Worm (Caenorhabditis elegans) whole organism, mixed stage, embryonic: Measurements from ENCODE around the gene ntr-2.

Source experiments
- bed-3 ChIP-seq: fragments of 200-800 bp; sonication (Bioruptor generic); optimal IDR thresholded peaks from 3 replicates; lab custom pipeline; 2018; ENCODE audit warnings: mild to moderate bottlenecking, missing genetic modification characterization, moderate library complexity, missing compliant biosample characterization
- blmp-1 ChIP-seq: fragments of 150-350 bp; optimal IDR thresholded peaks from 2 replicates; lab custom pipeline; 2014; ENCODE audit warnings: missing biosample characterization, missing genetic modification characterization
- ceh-39 ChIP-seq: fragments of 150-350 bp; optimal IDR thresholded peaks from 2 replicates; lab custom pipeline; 2014; ENCODE audit warnings: missing biosample characterization, missing genetic modification characterization
- ceh-83 ChIP-seq: fragments of 200-800 bp; sonication (Bioruptor generic); optimal IDR thresholded peaks from 2 replicates; lab custom pipeline; 2018; ENCODE audit warnings: mild to moderate bottlenecking, missing genetic modification characterization, missing compliant biosample characterization
- cnd-1 ChIP-seq: fragments of 200-800 bp; sonication (Bioruptor generic); optimal IDR thresholded peaks from 2 replicates; lab custom pipeline; 2018; ENCODE audit warnings: mild to moderate bottlenecking, missing genetic modification characterization, missing compliant biosample characterization
- drap-1 ChIP-seq: fragments of 200-800 bp; sonication (Bioruptor generic); optimal IDR thresholded peaks from 3 replicates; lab custom pipeline; 2018; ENCODE audit warnings: mild to moderate bottlenecking, missing genetic modification characterization, missing compliant biosample characterization
- elt-1 ChIP-seq: sonication (generic microtip); optimal IDR thresholded peaks from 2 replicates; lab custom pipeline; 2017; ENCODE audit warnings: missing genetic modification characterization, mild to moderate bottlenecking, missing compliant biosample characterization, antibody characterized with exemption, moderate library complexity, borderline replicate concordance; ENCODE audit not compliant: insufficient read depth
- elt-3 ChIP-seq: fragments of 150-350 bp; optimal IDR thresholded peaks from 2 replicates; lab custom pipeline; 2014; ENCODE audit warnings: missing biosample characterization, missing genetic modification characterization
- flh-1 ChIP-seq: fragments of 200-800 bp; sonication (Bioruptor generic); optimal IDR thresholded peaks from 2 replicates; lab custom pipeline; 2018; ENCODE audit warnings: mild to moderate bottlenecking, missing genetic modification characterization, moderate library complexity, missing compliant biosample characterization
- ham-2 ChIP-seq: fragments of 200-800 bp; sonication (Bioruptor generic); optimal IDR thresholded peaks from 2 replicates; lab custom pipeline; 2018; ENCODE audit warnings: mild to moderate bottlenecking, missing genetic modification characterization, missing compliant biosample characterization
- hlh-1 ChIP-seq: fragments of 150-350 bp; optimal IDR thresholded peaks from 2 replicates; lab custom pipeline; 2014; ENCODE audit warnings: missing biosample characterization, missing genetic modification reagents, missing genetic modification characterization
- lin-13 ChIP-seq: fragments of 150-350 bp; optimal IDR thresholded peaks from 2 replicates; lab custom pipeline; 2014; ENCODE audit warnings: missing biosample characterization, missing genetic modification characterization
- lin-32 ChIP-seq: fragments of 200-800 bp; sonication (Bioruptor generic); optimal IDR thresholded peaks from 2 replicates; lab custom pipeline; 2018; ENCODE audit warnings: mild to moderate bottlenecking, missing genetic modification characterization, missing compliant biosample characterization
- lsy-2 ChIP-seq: fragments of 150-350 bp; optimal IDR thresholded peaks from 2 replicates; lab custom pipeline; 2014; ENCODE audit warnings: missing biosample characterization, missing genetic modification characterization
- mab-5 ChIP-seq: fragments of 150-350 bp; optimal IDR thresholded peaks from 2 replicates; lab custom pipeline; 2014; ENCODE audit warnings: missing biosample characterization, missing genetic modification characterization
- mls-2 ChIP-seq: sonication (generic microtip); optimal IDR thresholded peaks from 2 replicates; lab custom pipeline; 2016; ENCODE audit warnings: mild to moderate bottlenecking, missing genetic modification characterization, moderate library complexity, missing compliant biosample characterization
- nhr-12 ChIP-seq: fragments of 150-350 bp; optimal IDR thresholded peaks from 2 replicates; lab custom pipeline; 2014; ENCODE audit warnings: missing biosample characterization, missing genetic modification characterization
- nhr-2 ChIP-seq: fragments of 150-350 bp; optimal IDR thresholded peaks from 2 replicates; lab custom pipeline; 2014; ENCODE audit warnings: missing biosample characterization, missing genetic modification characterization
- nhr-28 ChIP-seq: fragments of 150-350 bp; optimal IDR thresholded peaks from 2 replicates; lab custom pipeline; 2014; ENCODE audit warnings: missing biosample characterization, missing genetic modification characterization
- nhr-76 ChIP-seq: sonication (generic microtip); optimal IDR thresholded peaks from 2 replicates; lab custom pipeline; 2017; ENCODE audit warnings: missing biosample characterization, missing genetic modification characterization
- pha-4 ChIP-seq: fragments of 150-350 bp; optimal IDR thresholded peaks from 2 replicates; lab custom pipeline; 2018; ENCODE audit warnings: missing biosample characterization, missing genetic modification reagents, missing genetic modification characterization
- sem-2 ChIP-seq: fragments of 200-800 bp; sonication (Bioruptor generic); optimal IDR thresholded peaks from 2 replicates; lab custom pipeline; 2018; ENCODE audit warnings: mild to moderate bottlenecking, missing genetic modification characterization, missing compliant biosample characterization
- snpc-4 ChIP-seq: fragments of 150-350 bp; optimal IDR thresholded peaks from 2 replicates; lab custom pipeline; 2014; ENCODE audit warnings: missing biosample characterization, missing genetic modification characterization
- sptf-1 ChIP-seq: sonication (generic microtip); optimal IDR thresholded peaks from 2 replicates; lab custom pipeline; 2017; ENCODE audit warnings: mild to moderate bottlenecking, missing genetic modification characterization, moderate library complexity, missing compliant biosample characterization
- tbx-8 ChIP-seq: fragments of 200-800 bp; sonication (Bioruptor generic); optimal IDR thresholded peaks from 2 replicates; lab custom pipeline; 2018; ENCODE audit warnings: mild to moderate bottlenecking, missing genetic modification characterization, moderate library complexity, missing compliant biosample characterization
- unc-120 ChIP-seq: sonication (generic microtip); optimal IDR thresholded peaks from 2 replicates; lab custom pipeline; 2017; ENCODE audit warnings: missing genetic modification characterization, missing compliant biosample characterization; ENCODE audit not compliant: poor library complexity, severe bottlenecking
- unc-39 ChIP-seq: fragments of 150-350 bp; optimal IDR thresholded peaks from 2 replicates; lab custom pipeline; 2014; ENCODE audit warnings: missing biosample characterization, missing genetic modification characterization
- unc-62 ChIP-seq: fragments of 150-350 bp; optimal IDR thresholded peaks from 2 replicates; lab custom pipeline; 2014; ENCODE audit warnings: missing biosample characterization, missing genetic modification reagents, missing genetic modification characterization
- zip-8 ChIP-seq: fragments of 150-350 bp; optimal IDR thresholded peaks from 2 replicates; lab custom pipeline; 2014; ENCODE audit warnings: missing biosample characterization, missing genetic modification characterization
- ztf-11 ChIP-seq: fragments of 150-350 bp; optimal IDR thresholded peaks from 2 replicates; lab custom pipeline; 2014; ENCODE audit warnings: missing biosample characterization, missing genetic modification characterization

Gene ntr-2

DNA sequence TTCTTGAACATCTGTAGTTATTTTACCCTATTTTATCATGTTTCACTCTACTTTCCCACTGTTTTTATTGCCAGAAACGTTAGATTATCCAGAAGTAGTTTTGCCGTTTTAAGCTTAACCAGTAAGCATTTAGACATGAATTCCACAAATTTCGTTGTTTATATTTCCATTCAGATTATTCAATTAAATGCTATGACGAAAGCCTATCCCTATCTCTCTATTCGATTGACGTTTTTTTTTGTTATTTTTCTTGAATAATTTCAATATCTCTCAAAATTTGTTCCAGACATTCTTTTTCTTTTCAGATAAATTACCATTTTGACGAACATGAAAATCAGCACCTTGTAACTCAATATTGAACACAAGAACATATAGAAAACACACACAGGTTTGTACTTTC lies 10.2 kb downstream of the ntr-2 start, which contains the start of gene npr-40:
TSS of gene npr-40 (plus strand) at position 301 of the 400 bp plus-strand sequence.
- TF ChIP-seq ztf-11 (tag; lab: Kevin White, UChicago) (no peak), lin-32 (GFP tag; lab: Kevin White, UChicago) (no peak), unc-120 (no peak), elt-3 (tag; lab: Kevin White, UChicago) (no peak), ham-2 (no peak), hlh-1 (tag; lab: Kevin White, UChicago) (no peak), pha-4 (tag; lab: Kevin White, UChicago) (no peak), sem-2 (GFP tag; lab: Kevin White, UChicago) (no peak), nhr-76 (tag; lab: Kevin White, UChicago) (no peak), cnd-1 (tag; lab: Kevin White, UChicago) (no peak), flh-1 (GFP tag; lab: Kevin White, UChicago) (no peak), nhr-12 (no peak), nhr-28 (tag; lab: Kevin White, UChicago) (no peak), drap-1 (no peak), blmp-1 (tag; lab: Kevin White, UChicago) (no peak)

DNA sequence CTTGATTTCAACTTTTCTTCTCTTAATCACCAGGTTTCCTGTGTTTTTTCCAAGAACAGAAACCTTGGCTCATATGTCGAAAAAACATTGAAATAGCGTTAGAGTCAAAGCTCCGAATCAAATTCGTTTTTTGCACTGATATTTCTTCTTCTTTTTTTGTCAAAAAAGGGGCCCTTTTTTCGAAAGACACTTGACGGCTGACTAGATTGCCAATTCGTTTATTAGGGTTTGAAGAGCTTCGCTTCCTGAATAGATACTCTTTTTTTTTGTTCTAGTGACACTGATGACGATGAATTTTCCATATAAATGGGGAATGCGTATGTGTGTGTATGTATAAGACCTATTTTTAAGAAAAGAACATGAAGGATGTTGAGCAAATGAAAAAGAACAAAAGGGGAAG lies 12.0 kb downstream of the ntr-2 start:
- TF ChIP-seq cnd-1 (tag; lab: Kevin White, UChicago): no peak
- TF ChIP-seq mls-2 (tag; lab: Kevin White, UChicago): no peak
- no peak for TF ChIP-seq hlh-1 (tag; lab: Kevin White, UChicago)
- no peak for TF ChIP-seq unc-39 (tag; lab: Kevin White, UChicago)
- no peak for TF ChIP-seq unc-62
- TF ChIP-seq ham-2: no peak
- TF ChIP-seq bed-3 (GFP tag; lab: Kevin White, UChicago): no peak
- no peak for TF ChIP-seq drap-1
- no peak for TF ChIP-seq lin-13
- no peak for TF ChIP-seq sem-2 (GFP tag; lab: Kevin White, UChicago)
- TF ChIP-seq blmp-1 (tag; lab: Kevin White, UChicago): no peak
- no peak for TF ChIP-seq tbx-8 (GFP tag; lab: Kevin White, UChicago)
- no peak for TF ChIP-seq ceh-83
- TF ChIP-seq nhr-2 (tag; lab: Kevin White, UChicago): no peak
- no peak for TF ChIP-seq ceh-39 (tag; lab: Kevin White, UChicago)
- TF ChIP-seq snpc-4 (tag; lab: Kevin White, UChicago): no peak

DNA sequence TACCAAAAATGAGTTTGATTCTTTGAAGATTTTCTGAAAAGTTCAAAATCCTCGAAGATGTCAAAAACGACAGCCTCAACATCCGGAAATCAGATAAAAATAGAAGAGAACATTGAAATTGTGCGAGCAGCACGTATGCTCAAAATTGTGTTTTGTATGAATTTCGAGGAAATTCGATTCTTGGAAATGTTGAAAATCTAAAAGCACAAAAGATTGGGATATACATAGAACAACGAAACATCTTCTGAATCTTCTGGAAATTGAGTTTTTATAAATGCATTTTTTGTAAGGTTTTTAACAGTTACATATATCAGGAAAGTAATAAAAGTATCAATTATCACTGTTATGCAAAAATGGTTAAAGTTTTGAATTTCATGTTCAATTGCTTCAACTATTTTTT lies 18.1 kb downstream of the ntr-2 start:
- TF ChIP-seq sem-2 (GFP tag; lab: Kevin White, UChicago) (no peak), hlh-1 (tag; lab: Kevin White, UChicago) (no peak)

DNA sequence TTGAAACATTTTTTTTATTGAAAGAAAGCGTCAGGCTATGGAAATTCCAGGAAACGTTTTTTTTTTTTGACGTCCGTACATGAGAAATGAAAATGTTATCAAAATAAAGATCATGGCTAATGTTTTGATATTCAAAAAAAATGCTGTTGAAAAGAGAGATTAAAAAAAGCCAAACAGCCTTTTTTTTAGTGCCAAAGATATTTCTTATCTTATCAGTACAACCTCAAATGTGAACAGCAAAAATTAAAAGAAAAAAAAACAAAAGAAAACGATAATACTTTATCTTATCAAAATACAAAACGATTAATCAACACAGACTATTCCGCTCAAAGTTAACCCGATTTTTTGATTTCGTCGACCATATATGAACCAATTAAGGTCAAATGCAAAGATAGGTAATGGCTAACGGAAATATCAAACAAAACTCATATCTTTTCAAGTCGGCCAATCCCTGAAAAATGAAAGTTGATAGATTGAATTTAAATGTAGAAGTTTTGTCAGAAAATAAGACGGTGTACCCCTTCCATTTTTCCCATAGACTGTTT lies 21.4 kb downstream of the ntr-2 start:
- TF ChIP-seq mls-2 (tag; lab: Kevin White, UChicago) (no peak), lsy-2 (tag; lab: Kevin White, UChicago) (no peak), zip-8 (no peak), elt-1 (no peak), sptf-1 (no peak), sem-2 (GFP tag; lab: Kevin White, UChicago) (no peak), ztf-11 (tag; lab: Kevin White, UChicago) (no peak), pha-4 (tag; lab: Kevin White, UChicago) (no peak)

DNA sequence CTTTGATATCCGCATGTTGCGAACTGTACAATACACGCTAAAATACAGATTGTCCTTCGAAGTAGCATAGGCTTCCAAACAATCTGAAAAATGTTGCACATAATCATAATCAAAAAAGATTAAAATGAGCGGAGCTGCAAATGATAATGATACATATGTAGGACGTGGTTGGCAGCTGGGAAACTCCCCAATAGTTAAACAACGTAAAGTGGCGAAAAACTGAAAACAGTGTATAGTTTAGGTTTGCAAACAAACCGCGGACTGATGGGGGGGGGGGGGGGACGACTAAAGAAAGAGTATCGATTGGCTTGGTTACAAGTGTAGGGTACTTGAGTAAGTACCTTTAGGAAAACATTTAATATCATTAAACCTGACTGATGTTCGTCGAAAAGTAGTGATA lies 23.6 kb downstream of the ntr-2 start, which contains the start of gene hex-5:
TSS of gene hex-5 (minus strand) at position 101 of the 400 bp plus-strand sequence.
- TF ChIP-seq blmp-1 (tag; lab: Kevin White, UChicago) (no peak), nhr-28 (tag; lab: Kevin White, UChicago) (no peak), cnd-1 (tag; lab: Kevin White, UChicago) (no peak), ztf-11 (tag; lab: Kevin White, UChicago) (no peak), mab-5 (tag; lab: Kevin White, UChicago) (no peak), bed-3 (GFP tag; lab: Kevin White, UChicago) (no peak), mls-2 (tag; lab: Kevin White, UChicago) (no peak), ham-2 (no peak), elt-1 (no peak), tbx-8 (GFP tag; lab: Kevin White, UChicago) (no peak), elt-3 (tag; lab: Kevin White, UChicago) (no peak), unc-62 (no peak), ceh-83 (no peak), lsy-2 (tag; lab: Kevin White, UChicago) (no peak)
- TF ChIP-seq, all 35 proteins: peak for 0
